Fruit fly (Drosophila melanogaster) whole organism, prepupa: ENCODE measurements around the gene Vha100-4.

Experiments
- Blimp-1 ChIP-seq: fragments of 200-800 bp; sonication (Bioruptor generic); optimal IDR thresholded peaks from 3 replicates; lab custom pipeline; 2017; ENCODE audit warnings: missing biosample characterization, missing genetic modification characterization, mild to moderate bottlenecking, moderate library complexity, missing genetic modification reagents
- CG10631 ChIP-seq: fragments of 200-800 bp; sonication (Bioruptor generic); optimal IDR thresholded peaks from 2 replicates; lab custom pipeline; 2016; ENCODE audit warnings: missing biosample characterization, missing genetic modification characterization
- CG10669 ChIP-seq: fragments of 200-800 bp; sonication (Bioruptor generic); optimal IDR thresholded peaks from 3 replicates; lab custom pipeline; 2018; ENCODE audit warnings: missing biosample characterization, mild to moderate bottlenecking, missing genetic modification characterization, moderate library complexity
- CG11294 ChIP-seq: fragments of 200-800 bp; sonication (Bioruptor generic); IDR thresholded peaks from 2 replicates; pipeline ENCODE4 v1.3.6; 2022; ENCODE audit warnings: missing biosample characterization, missing genetic modification characterization
- CG15336 ChIP-seq: fragments of 200-800 bp; sonication (Bioruptor generic); IDR thresholded peaks from 2 replicates; pipeline ENCODE4 v1.3.6; 2022; ENCODE audit warnings: missing biosample characterization, missing genetic modification characterization
- CG1621 ChIP-seq: fragments of 200-800 bp; sonication (Bioruptor generic); optimal IDR thresholded peaks from 3 replicates; lab custom pipeline; 2018; ENCODE audit warnings: missing biosample characterization, mild to moderate bottlenecking, missing genetic modification characterization
- CG16779 ChIP-seq: fragments of 200-800 bp; sonication (Bioruptor generic); optimal IDR thresholded peaks from 3 replicates; lab custom pipeline; 2017; ENCODE audit warnings: missing biosample characterization, mild to moderate bottlenecking, missing genetic modification characterization
- CG3032 ChIP-seq: fragments of 200-800 bp; optimal IDR thresholded peaks from 2 replicates; lab custom pipeline; 2019; ENCODE audit warnings: missing biosample characterization, mild to moderate bottlenecking, missing genetic modification characterization, moderate library complexity
- CG31627 ChIP-seq: fragments of 200-800 bp; sonication (Bioruptor generic); optimal IDR thresholded peaks from 3 replicates; lab custom pipeline; 2016; ENCODE audit warnings: missing biosample characterization, missing genetic modification characterization
- CG32006 ChIP-seq: fragments of 200-800 bp; sonication (Bioruptor generic); optimal IDR thresholded peaks from 3 replicates; lab custom pipeline; 2017; ENCODE audit warnings: missing biosample characterization, mild to moderate bottlenecking, missing genetic modification characterization
- CG34406 ChIP-seq: fragments of 200-800 bp; sonication (Bioruptor generic); optimal IDR thresholded peaks from 3 replicates; lab custom pipeline; 2016; ENCODE audit warnings: missing biosample characterization, missing genetic modification characterization
- CG3919 ChIP-seq: fragments of 200-800 bp; sonication (Bioruptor generic); optimal IDR thresholded peaks from 3 replicates; lab custom pipeline; 2016; ENCODE audit warnings: missing biosample characterization, missing genetic modification characterization
- CG6163 ChIP-seq: fragments of 200-800 bp; sonication (Bioruptor generic); IDR thresholded peaks from 3 replicates; pipeline ENCODE4 v1.3.6; 2022; ENCODE audit warnings: missing biosample characterization, missing genetic modification characterization
- CG6276 ChIP-seq: fragments of 200-800 bp; sonication (Bioruptor generic); optimal IDR thresholded peaks from 2 replicates; lab custom pipeline; 2017; ENCODE audit warnings: missing biosample characterization, mild to moderate bottlenecking, missing genetic modification characterization
- CG6808 ChIP-seq: fragments of 200-800 bp; sonication (Bioruptor generic); optimal IDR thresholded peaks from 3 replicates; lab custom pipeline; 2017; ENCODE audit warnings: missing biosample characterization, missing genetic modification characterization, mild to moderate bottlenecking, moderate library complexity, missing genetic modification reagents
- CG6854 ChIP-seq: fragments of 200-800 bp; sonication (Bioruptor generic); optimal IDR thresholded peaks from 2 replicates; lab custom pipeline; 2017; ENCODE audit warnings: missing biosample characterization, mild to moderate bottlenecking, missing genetic modification characterization
- CG8319 ChIP-seq: fragments of 200-800 bp; sonication (Bioruptor generic); optimal IDR thresholded peaks from 3 replicates; lab custom pipeline; 2016; ENCODE audit warnings: missing biosample characterization, missing genetic modification characterization
- CG8632 ChIP-seq: fragments of 200-800 bp; sonication (Bioruptor generic); optimal IDR thresholded peaks from 3 replicates; lab custom pipeline; 2016; ENCODE audit warnings: missing biosample characterization, missing genetic modification characterization
- CG9139 ChIP-seq: fragments of 200-800 bp; sonication (Bioruptor generic); optimal IDR thresholded peaks from 3 replicates; lab custom pipeline; 2017; ENCODE audit warnings: missing biosample characterization, mild to moderate bottlenecking, missing genetic modification characterization
- Eip75B ChIP-seq: fragments of 200-800 bp; sonication (Bioruptor generic); optimal IDR thresholded peaks from 3 replicates; lab custom pipeline; 2016; ENCODE audit warnings: missing biosample characterization, missing genetic modification characterization
- Eip93F ChIP-seq: fragments of 200-800 bp; sonication (Bioruptor generic); optimal IDR thresholded peaks from 2 replicates; lab custom pipeline; 2016; ENCODE audit warnings: missing biosample characterization, mild to moderate bottlenecking, missing genetic modification characterization
- Hr38 ChIP-seq: sonication (Bioruptor generic); optimal IDR thresholded peaks from 2 replicates; lab custom pipeline; 2016; ENCODE audit warnings: missing biosample characterization, missing genetic modification characterization
- Hr39 ChIP-seq: fragments of 200-800 bp; sonication (Bioruptor generic); optimal IDR thresholded peaks from 2 replicates; lab custom pipeline; 2016; ENCODE audit warnings: missing biosample characterization, missing genetic modification characterization
- Lpt ChIP-seq: fragments of 200-800 bp; sonication (Bioruptor generic); optimal IDR thresholded peaks from 3 replicates; lab custom pipeline; 2016; ENCODE audit warnings: missing biosample characterization, missing genetic modification characterization
- Met ChIP-seq: fragments of 200-800 bp; sonication (Bioruptor generic); optimal IDR thresholded peaks from 3 replicates; lab custom pipeline; 2016; ENCODE audit warnings: missing biosample characterization, missing genetic modification characterization
- OdsH ChIP-seq: fragments of 200-800 bp; sonication (Bioruptor generic); optimal IDR thresholded peaks from 3 replicates; lab custom pipeline; 2016; ENCODE audit warnings: missing biosample characterization, missing genetic modification characterization
- Smox ChIP-seq: fragments of 200-800 bp; sonication (Bioruptor generic); optimal IDR thresholded peaks from 3 replicates; lab custom pipeline; 2016; ENCODE audit warnings: missing biosample characterization, missing genetic modification characterization
- Sox102F ChIP-seq: fragments of 200-800 bp; sonication (Bioruptor generic); optimal IDR thresholded peaks from 2 replicates; lab custom pipeline; 2016; ENCODE audit warnings: missing biosample characterization, mild to moderate bottlenecking, missing genetic modification characterization
- Sox14 ChIP-seq: fragments of 200-800 bp; sonication (Bioruptor generic); optimal IDR thresholded peaks from 3 replicates; lab custom pipeline; 2016; ENCODE audit warnings: missing biosample characterization, missing genetic modification characterization
- acj6 ChIP-seq: fragments of 200-800 bp; sonication (Bioruptor generic); optimal IDR thresholded peaks from 3 replicates; lab custom pipeline; 2016; ENCODE audit warnings: missing biosample characterization, missing genetic modification characterization
- cyc ChIP-seq: fragments of 200-800 bp; sonication (Bioruptor generic); optimal IDR thresholded peaks from 3 replicates; lab custom pipeline; 2016; ENCODE audit warnings: missing biosample characterization, missing genetic modification characterization
- eg ChIP-seq: fragments of 200-800 bp; sonication (Bioruptor generic); IDR thresholded peaks from 3 replicates; pipeline ENCODE4 v1.3.6; 2022; ENCODE audit warnings: missing biosample characterization, missing genetic modification characterization
- esn ChIP-seq: fragments of 200-800 bp; sonication (Bioruptor generic); optimal IDR thresholded peaks from 2 replicates; lab custom pipeline; 2016; ENCODE audit warnings: missing biosample characterization, mild to moderate bottlenecking, missing genetic modification characterization, moderate library complexity
- fd59A ChIP-seq: fragments of 200-800 bp; sonication (Bioruptor generic); optimal IDR thresholded peaks from 2 replicates; lab custom pipeline; 2017; ENCODE audit warnings: missing biosample characterization, mild to moderate bottlenecking, missing genetic modification characterization, missing genetic modification reagents
- fkh ChIP-seq: fragments of 200-800 bp; sonication (Bioruptor generic); optimal IDR thresholded peaks from 3 replicates; lab custom pipeline; 2017; ENCODE audit warnings: missing biosample characterization, mild to moderate bottlenecking, missing genetic modification characterization, moderate library complexity
- lz ChIP-seq: fragments of 200-800 bp; sonication (Bioruptor generic); optimal IDR thresholded peaks from 3 replicates; lab custom pipeline; 2016; ENCODE audit warnings: missing biosample characterization, missing genetic modification characterization
- salr ChIP-seq, 2 experiments: fragments of 200-800 bp; sonication (Bioruptor generic); optimal IDR thresholded peaks; 3 replicates each; lab custom pipeline; 2016 to 2018; ENCODE audit warnings: missing biosample characterization in 2 of 2, missing genetic modification characterization in 2 of 2, mild to moderate bottlenecking in 1 of 2
- spab ChIP-seq: fragments of 200-800 bp; sonication (Bioruptor generic); optimal IDR thresholded peaks from 2 replicates; lab custom pipeline; 2017; ENCODE audit warnings: missing biosample characterization, mild to moderate bottlenecking, missing genetic modification characterization, missing genetic modification reagents
- ss ChIP-seq, 2 experiments: fragments of 200-800 bp; sonication (Bioruptor generic); optimal IDR thresholded peaks; 2 replicates in 1 of 2; 3 replicates in 1 of 2; lab custom pipeline; 2017 to 2018; ENCODE audit warnings: mild to moderate bottlenecking in 2 of 2, missing biosample characterization in 2 of 2, missing genetic modification characterization in 2 of 2, moderate library complexity in 1 of 2
- svp ChIP-seq: fragments of 200-800 bp; sonication (Bioruptor generic); peaks from one replicate; lab custom pipeline; 2016; ENCODE audit warnings: missing biosample characterization, missing genetic modification characterization
- topi ChIP-seq: fragments of 200-800 bp; sonication (Bioruptor generic); optimal IDR thresholded peaks from 3 replicates; lab custom pipeline; 2016; ENCODE audit warnings: missing biosample characterization, missing genetic modification characterization

Gene Vha100-4

dm6 chr3R:18371346-18371745 is 18.3 kb downstream of the Vha100-4 start (continued):
- TF ChIP-seq CG6276 (GFP tag; lab: Kevin White, UChicago) = no peak
- TF ChIP-seq acj6 (GFP tag; lab: Kevin White, UChicago) = peak; percentile 21
- TF ChIP-seq CG15336 = 0 out of 2 replicates have a peak, but pooled peaks have one; percentile 26
- TF ChIP-seq Blimp-1 (GFP tag; lab: Kevin White, UChicago) = no peak
- TF ChIP-seq Sox102F (GFP tag; lab: Kevin White, UChicago) = no peak
- no peak for TF ChIP-seq cyc (GFP tag; lab: Kevin White, UChicago)
- TF ChIP-seq CG16779 (tag; lab: Kevin White, UChicago) = no peak
- no peak for TF ChIP-seq Lpt (GFP tag; lab: Kevin White, UChicago)
- TF ChIP-seq Sox14 (GFP tag; lab: Kevin White, UChicago) = no peak
- peak; percentile 44 for TF ChIP-seq OdsH (GFP tag; lab: Kevin White, UChicago)
- TF ChIP-seq CG10631 (GFP tag; lab: Kevin White, UChicago) = peak; percentile 19
- no peak for TF ChIP-seq svp (GFP tag; lab: Kevin White, UChicago)
- TF ChIP-seq CG32006 (GFP tag; lab: Kevin White, UChicago) = no peak
- no peak for TF ChIP-seq CG10669 (GFP tag; lab: Kevin White, UChicago)
- peak; percentile 32 for TF ChIP-seq Met (GFP tag; lab: Kevin White, UChicago)
- peak; percentile 33 for TF ChIP-seq CG3919
- TF ChIP-seq spab (GFP tag; lab: Kevin White, UChicago) = no peak
- no peak for TF ChIP-seq Smox (GFP tag; lab: Kevin White, UChicago)
- no peak for TF ChIP-seq Eip75B (GFP tag; lab: Kevin White, UChicago)
- peak; percentile 22 for TF ChIP-seq CG8632 (GFP tag; lab: Kevin White, UChicago)
- no peak for TF ChIP-seq CG6854
- TF ChIP-seq CG34406 (GFP tag; lab: Kevin White, UChicago) = peak; percentile 5
- TF ChIP-seq CG3032 = no peak
- TF ChIP-seq CG6163 (GFP tag; lab: Robert Waterston, UW) = peak; percentile 70
- TF ChIP-seq Hr39 (GFP tag; lab: Kevin White, UChicago) = no peak

dm6 chr3R:18368595-18368994 is 21.0 kb downstream of the Vha100-4 start:
- TF ChIP-seq Hr38 (GFP tag; lab: Kevin White, UChicago) = no peak
- no peak for TF ChIP-seq fkh (GFP tag; lab: Kevin White, UChicago)
- no peak for TF ChIP-seq Hr39 (GFP tag; lab: Kevin White, UChicago)
- no peak for TF ChIP-seq Eip93F (GFP tag; lab: Kevin White, UChicago)
- TF ChIP-seq CG1621 = no peak
- TF ChIP-seq CG6808 (GFP tag; lab: Kevin White, UChicago) = no peak
- no peak for TF ChIP-seq ss (GFP tag; optimal IDR thresholded peaks at IDR 0.05; lab: Kevin White, UChicago)

DNA sequence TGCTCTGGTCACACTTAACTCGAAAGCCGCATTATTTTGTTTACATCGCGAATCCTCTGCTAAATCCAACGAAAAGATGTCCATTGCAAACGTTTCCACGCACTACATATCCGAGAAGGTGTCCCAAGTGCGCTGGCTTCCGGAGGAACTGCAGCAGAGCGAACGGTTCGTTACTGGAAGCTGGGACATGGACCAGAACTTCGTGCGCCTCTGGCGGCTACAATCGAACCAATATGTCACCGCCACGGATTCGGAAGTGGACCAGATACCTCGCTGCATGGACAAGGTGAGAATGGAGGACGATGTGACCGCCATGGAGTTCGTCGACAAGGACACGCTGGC is 23.0 kb downstream of the Vha100-4 start:
- TF ChIP-seq lz (no peak), fd59A (GFP tag; lab: Kevin White, UChicago) (no peak), eg (no peak), CG11294 (GFP tag; lab: Robert Waterston, UW) (no peak), CG1621 (no peak), CG9139 (GFP tag; lab: Kevin White, UChicago) (no peak), CG31627 (GFP tag; lab: Kevin White, UChicago) (no peak), salr (GFP tag; optimal IDR thresholded peaks at IDR 0.05; lab: Kevin White, UChicago) (no peak), OdsH (GFP tag; lab: Kevin White, UChicago) (no peak), CG8319 (GFP tag; lab: Kevin White, UChicago) (no peak), CG6163 (GFP tag; lab: Robert Waterston, UW) (no peak), CG6808 (GFP tag; lab: Kevin White, UChicago) (no peak), CG34406 (GFP tag; lab: Kevin White, UChicago) (no peak), esn (GFP tag; lab: Kevin White, UChicago) (no peak), Hr38 (GFP tag; lab: Kevin White, UChicago) (no peak), Eip75B (GFP tag; lab: Kevin White, UChicago) (no peak), topi (GFP tag; lab: Kevin White, UChicago) (no peak), spab (GFP tag; lab: Kevin White, UChicago) (no peak)
